Fruit fly (Drosophila melanogaster): Measurements from ENCODE around the gene CG14434.
A peak's percentile ranks its signal among the peaks of the same experiment; 100 is the strongest.

The CG14434 gene

dm6 chrX:6867175-6868023 lies at the start of gene CG14434:
Gene CG14434 (minus strand): TSS chrX:6867194.
- TF ChIP-seq CG17801 (GFP tag; optimal IDR thresholded peaks at IDR 0.05; ENCODE audit: partially characterized antibody) = no peak

DNA sequence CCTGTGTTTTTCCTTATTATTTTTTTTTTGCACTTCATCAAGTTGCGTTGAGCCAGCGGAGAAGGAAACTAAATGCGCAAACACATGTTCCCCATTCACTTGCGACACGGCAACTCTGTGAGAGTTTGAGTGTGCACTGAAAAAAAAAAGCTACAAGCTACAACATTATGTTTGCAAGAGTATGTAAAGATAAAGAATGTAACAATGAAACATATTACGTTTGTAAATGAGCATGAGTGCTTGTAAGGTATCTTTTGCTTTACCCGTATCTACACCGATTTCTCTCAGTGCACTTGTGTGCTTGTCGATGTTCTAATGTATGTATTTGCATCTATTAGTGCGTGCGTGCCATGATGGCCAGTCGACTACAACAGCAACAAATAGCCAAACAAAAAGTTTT lies 45.3 kb upstream of the CG14434 start:
- no peak for TF ChIP-seq CG17801 (GFP tag; optimal IDR thresholded peaks at IDR 0.05; ENCODE audit: partially characterized antibody)

DNA sequence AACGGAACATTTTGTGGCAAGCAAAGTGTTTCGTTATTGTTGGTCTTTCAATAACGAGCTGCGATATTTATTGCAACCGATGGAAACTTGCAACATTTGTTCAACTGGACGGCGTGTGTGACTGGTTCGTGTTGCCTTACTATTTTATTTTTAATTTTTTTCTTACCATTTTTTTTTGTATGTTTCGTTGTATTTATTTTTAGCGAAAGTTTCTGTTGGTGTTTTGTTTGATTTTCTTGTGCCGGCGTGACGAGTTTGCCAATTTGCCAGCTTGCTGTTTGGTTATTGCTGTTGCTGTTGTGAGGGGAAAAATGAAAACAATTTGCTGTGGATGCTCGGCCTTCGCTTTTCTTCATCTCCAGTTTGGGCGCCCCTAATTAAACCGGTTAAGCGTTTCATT lies 42.1 kb upstream of the CG14434 start:
- no peak for TF ChIP-seq CG17801 (GFP tag; optimal IDR thresholded peaks at IDR 0.05; ENCODE audit: partially characterized antibody)

dm6 chrX:6908078-6908477 lies 41.1 kb upstream of the CG14434 start, which contains the start of gene CG14431:
Gene CG14431 (plus strand): TSS chrX:6908277.
- TF ChIP-seq CG17801 (GFP tag; optimal IDR thresholded peaks at IDR 0.05; ENCODE audit: partially characterized antibody) = no peak

DNA sequence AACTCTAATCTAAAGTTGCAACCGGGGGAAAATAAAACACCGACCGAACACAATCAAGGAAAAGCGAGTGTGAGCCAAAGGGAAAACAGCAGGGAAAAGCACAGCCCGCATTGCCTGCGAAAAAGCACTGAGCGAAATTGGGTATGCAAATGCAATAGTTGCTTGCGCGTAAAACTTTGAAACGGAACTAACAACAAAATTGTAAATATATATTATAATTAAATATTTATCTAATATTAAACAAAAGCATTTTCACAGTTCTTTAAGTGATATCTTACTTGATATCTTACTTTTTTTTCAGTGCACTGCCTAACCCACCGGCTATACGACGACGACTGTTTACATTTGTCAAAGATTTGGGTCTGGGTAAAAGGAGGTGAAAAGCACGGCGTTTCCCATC lies 39.7 kb upstream of the CG14434 start:
- TF ChIP-seq CG17801 (GFP tag; optimal IDR thresholded peaks at IDR 0.05; ENCODE audit: partially characterized antibody) = no peak

DNA sequence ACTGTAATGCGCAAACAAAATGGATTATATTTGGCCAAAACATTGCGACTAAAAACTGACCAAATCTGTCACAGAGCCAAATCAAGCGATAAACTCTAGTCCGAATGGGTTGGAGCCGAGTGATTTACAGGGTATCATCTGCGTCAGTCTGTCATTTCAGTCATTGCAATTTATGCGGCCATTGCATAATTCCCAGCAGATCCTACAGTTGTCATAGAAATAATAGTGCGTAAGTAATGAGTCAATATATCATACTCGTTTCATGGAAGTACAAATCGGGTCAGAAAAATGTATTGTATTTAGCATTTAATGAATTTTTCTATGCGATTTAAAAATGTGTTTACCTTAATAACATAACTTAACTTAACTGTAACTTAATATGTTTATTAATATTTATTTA lies 31.2 kb upstream of the CG14434 start:
- TF ChIP-seq CG17801 (GFP tag; optimal IDR thresholded peaks at IDR 0.05; ENCODE audit: partially characterized antibody) = no peak

dm6 chrX:6876343-6876742 lies 9.3 kb upstream of the CG14434 start:
- no peak for TF ChIP-seq CG17801 (GFP tag; optimal IDR thresholded peaks at IDR 0.05; ENCODE audit: partially characterized antibody)

DNA sequence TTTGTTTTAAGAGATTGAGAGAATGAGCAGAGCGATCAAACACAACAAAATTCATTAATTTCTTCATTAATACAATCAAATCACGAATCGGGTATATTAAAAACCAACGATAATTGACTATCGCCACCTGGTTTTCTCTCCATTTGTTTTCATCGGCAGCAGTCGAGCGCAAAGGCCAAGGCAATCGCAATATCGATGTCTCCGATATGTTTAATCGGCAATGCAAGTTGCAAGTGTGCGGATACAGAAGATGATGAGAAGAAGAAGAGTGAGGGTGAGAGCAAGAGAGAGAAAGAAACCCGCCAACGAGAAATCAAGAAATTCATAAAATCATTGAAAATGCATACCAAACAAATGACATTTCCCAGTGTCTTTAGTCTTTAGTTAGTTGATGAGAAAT lies 8.8 kb upstream of the CG14434 start:
- TF ChIP-seq CG17801 (GFP tag; optimal IDR thresholded peaks at IDR 0.05; ENCODE audit: partially characterized antibody) = no peak

DNA sequence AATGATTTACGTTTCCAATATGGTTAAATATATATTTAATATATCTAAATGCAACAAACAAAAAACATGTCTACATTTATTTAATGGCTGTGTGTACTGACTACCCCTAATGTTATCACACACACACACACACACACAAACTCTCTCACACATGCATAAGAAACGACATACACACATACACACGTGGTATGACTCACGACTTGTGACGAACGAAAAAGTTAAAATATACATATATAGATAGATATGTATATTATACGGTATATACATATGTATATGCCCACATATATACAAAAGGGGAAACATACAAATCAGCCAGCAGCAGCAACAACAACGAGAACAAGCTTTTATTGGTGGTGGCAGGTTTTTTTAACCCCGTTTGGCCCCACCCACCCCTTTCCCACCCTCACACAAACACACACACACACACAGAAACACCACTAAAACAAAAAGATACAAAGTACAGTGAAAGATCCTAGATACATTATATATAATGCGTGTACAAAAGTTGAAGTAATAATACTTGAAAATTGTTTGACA lies 8.0 kb upstream of the CG14434 start:
- peak; percentile 10 for TF ChIP-seq CG17801 (GFP tag; optimal IDR thresholded peaks at IDR 0.05; ENCODE audit: partially characterized antibody)

dm6 chrX:6871746-6872145 lies 4.8 kb upstream of the CG14434 start:
- no peak for TF ChIP-seq CG17801 (GFP tag; optimal IDR thresholded peaks at IDR 0.05; ENCODE audit: partially characterized antibody)

DNA sequence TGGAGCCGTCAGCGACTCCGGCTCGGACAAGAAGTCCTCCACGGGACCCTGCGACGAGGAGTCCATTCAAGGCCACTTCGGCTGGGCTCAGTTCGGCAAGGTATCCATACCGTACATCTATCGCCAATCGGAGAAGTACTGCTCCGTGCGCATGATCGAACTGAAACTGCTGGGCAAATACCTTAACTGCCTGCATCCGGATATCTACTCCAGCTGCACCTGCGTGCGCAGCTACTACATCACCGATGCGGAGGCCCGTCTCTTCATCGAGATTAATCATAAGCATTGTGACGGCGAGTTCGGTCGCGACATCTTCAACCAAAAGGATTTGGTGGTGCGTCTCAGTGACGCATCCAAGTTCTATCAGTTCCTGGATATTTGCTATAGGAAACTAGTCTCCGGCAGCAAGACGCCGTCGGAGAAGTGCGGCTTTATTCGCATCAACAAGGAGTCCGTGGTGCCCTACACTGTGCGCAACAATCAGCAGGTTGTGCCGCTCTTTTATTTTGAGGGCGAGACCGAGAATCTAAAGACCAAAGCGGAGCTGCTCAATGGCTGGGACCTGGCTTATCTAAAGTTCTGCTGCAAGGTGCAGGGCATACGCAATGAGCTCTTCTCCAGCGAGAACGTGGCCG lies 2.9 kb upstream of the CG14434 start:
- TF ChIP-seq CG17801 (GFP tag; optimal IDR thresholded peaks at IDR 0.05; ENCODE audit: partially characterized antibody) = no peak

DNA sequence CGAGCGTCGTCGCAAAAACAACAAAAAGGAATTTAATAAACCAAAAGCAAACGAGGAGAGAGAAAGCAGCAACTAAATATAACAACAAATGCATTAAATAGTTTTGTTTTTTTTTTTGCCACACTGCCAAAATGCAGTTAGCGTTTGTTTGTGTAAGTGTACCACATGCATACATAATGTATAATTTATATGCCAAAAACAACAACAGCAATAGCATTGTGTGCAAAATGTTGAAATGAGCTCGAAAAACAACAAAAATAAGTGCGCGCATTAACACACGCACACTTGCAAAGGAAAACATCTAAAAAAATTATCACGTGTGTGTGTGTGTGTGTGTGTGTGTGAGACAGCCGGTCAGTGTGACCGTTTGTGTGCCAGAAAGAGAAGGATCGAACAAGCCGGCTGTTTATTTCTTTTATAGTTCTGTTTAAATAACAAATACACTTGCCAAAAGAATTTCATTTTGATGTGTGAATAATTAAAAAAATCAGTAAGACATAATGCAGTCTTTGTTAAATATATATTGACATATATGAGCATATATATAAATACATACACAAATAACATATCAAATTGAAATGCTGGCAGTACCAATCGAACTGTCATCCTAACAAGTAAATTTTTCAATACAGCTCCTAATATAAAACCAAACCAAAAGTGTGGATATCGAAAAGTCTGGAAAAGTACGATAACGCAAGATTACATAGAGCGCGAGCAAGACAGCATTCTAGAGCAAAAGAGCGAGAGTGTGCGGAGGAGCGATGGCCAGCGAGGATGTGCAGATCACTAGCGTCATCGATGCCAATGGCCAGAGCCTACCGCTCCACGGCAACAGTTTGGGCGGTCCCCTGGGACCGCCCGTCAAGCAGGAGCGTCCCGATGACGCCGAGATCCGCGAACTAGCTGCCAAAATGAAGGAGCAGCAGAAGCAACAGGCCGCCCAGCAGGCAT lies 1.9 kb upstream of the CG14434 start:
- TF ChIP-seq CG17801 (GFP tag; optimal IDR thresholded peaks at IDR 0.05; ENCODE audit: partially characterized antibody) = no peak

DNA sequence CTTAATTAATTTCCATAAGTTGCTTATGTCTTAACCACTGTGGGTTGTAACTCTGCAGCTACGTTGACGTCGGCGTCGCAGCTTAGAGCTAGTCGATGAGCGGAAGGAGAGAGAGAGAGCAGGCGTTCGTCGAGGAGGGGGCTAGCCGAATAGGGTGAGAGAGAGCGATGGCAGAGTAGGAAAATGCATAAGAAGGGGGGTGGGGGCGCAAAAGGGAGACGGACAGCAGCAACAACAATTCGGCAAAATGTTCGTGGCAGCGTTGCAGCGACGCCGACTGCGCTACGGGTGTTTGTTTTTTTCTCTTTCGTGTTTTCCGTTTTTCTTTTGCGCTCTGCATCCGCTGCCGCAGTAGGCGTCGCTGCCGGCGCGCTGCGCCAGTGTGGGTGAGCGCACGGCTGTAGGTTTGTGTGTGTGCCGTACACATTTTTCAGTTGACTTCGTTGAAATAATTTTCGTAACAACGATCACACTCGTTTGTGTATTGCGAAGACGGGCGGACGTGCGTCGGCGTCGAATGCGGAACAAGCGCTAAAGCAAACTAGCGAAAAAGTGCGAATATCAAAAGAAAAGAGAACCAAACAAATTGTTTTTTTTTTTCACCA lies 1.1 kb upstream of the CG14434 start:
- TF ChIP-seq CG17801 (GFP tag; optimal IDR thresholded peaks at IDR 0.05; ENCODE audit: partially characterized antibody) = no peak

DNA sequence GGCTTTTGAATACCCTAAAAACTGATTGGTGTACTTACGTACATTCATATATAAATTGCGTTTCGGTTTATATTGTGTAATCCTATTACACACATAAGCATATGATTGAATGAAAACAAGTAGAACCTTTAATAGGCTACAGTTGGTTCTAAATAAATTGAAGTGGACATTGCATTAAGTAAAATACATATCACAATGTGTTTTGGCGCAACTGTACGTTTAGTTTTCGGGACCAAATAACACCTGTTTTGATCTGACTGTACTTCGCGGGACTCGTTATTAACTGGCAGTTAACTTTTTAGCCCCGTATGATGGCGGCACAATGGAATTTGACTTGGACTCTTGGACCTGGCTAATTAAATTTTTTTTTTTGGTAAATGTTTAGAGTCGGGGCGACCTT lies 230 bp downstream of the CG14434 start:
- TF ChIP-seq CG17801 (GFP tag; optimal IDR thresholded peaks at IDR 0.05; ENCODE audit: partially characterized antibody) = no peak

DNA sequence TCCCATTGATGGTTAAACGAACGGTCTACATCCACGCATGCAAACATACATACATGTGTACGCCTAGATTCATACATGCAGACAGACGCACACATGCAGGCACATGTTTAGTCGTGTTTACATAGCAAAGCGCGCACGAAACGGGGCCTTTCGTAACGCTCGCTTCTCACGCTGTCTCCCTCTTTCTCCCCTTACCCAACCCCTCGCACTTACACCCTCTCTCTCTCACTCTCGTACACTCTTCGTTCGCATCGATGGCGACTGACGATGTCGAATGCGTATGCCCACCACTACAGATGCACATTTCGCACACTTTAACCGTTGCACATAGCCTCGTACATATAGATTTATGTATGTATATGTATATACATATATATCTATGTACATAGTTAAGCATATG lies 954 bp downstream of the CG14434 start:
- peak; percentile 30 for TF ChIP-seq CG17801 (GFP tag; optimal IDR thresholded peaks at IDR 0.05; ENCODE audit: partially characterized antibody)
